Fruit fly (Drosophila melanogaster): ENCODE results near the gene CG1801.

The CG1801 gene

DNA sequence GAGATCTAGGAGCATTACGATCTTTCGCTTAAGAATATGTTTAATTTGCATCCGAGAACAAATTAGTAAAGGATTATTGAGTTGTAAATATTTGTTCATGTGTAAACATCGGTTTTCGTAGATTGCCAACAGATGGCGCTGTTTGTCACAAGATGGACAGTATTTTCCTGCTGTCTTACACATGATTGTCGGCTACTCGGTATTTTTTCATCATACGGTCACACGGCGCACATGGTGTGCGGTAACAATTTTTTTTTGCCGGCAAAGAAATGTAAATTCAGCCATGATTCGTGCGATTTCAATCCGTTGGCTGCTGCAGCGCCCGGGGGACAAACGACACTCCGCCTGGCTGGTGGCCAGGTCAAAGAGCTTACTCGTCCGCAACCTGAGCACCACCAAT, 45.6 kb upstream of the CG1801 start, which contains the start of the genes bbx and waw (continued):
- no peak for TF ChIP-seq CG6854 (GFP tag; optimal IDR thresholded peaks at IDR 0.05)

DNA sequence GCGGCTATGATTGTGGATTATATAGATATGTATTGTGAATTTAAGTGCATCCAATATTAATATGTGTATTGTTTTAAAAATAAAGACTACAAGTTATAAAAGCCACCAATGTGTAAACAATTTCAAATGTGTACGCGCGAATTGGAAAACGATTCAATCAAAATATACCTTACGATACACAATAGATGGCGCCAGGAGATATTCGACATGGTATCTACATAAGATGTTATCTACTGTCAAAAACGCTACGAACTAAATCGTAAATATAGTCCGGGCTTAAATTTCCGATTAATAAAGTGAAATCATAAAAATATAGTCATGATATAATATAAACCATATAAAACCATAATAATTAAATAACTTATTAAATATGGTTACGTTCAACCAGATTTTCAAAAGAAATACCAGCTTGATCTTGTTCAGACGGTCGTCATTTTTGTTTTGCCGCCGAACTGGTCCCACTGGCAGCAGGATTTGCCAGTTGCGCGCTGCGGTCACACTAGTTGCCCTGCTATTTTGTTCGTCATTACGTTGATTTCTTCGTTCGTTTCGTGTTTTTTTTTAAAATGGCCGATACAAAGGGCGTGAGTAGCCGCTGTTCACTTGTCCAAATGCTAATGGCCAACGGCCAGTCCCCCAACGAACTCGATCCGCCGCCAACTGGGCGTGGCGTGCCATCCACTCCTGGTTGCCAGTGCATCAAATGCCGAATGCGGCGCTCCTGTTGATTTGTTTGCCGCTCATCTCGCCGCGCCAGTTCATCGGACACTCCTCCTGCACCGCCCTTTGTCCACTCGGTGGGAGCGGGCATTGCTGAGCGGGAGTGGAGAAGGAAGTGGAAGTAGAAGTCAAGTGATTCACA, 40.7 kb upstream of the CG1801 start, which contains the start of gene Septin1:
TSS of gene Septin1 (plus strand) at position 477 of the 862 bp plus-strand sequence.
- 0 out of 2 replicates have a peak, but pooled peaks have one; percentile 16 for TF ChIP-seq CG15336 (GFP tag; IDR thresholded peaks at IDR 0.05)
- no peak for TF ChIP-seq OdsH (GFP tag; optimal IDR thresholded peaks at IDR 0.05)
- TF ChIP-seq svp (GFP tag): peak; percentile 77
- no peak for TF ChIP-seq Ets21C (GFP tag; optimal IDR thresholded peaks at IDR 0.05)
- peak; percentile 49 for TF ChIP-seq CG6854 (GFP tag; optimal IDR thresholded peaks at IDR 0.05)
- peak; percentile 4 for TF ChIP-seq CG6808 (GFP tag; optimal IDR thresholded peaks at IDR 0.05)
- TF ChIP-seq Lpt (GFP tag; optimal IDR thresholded peaks at IDR 0.05): no peak
- no peak for TF ChIP-seq Eip93F (GFP tag; optimal IDR thresholded peaks at IDR 0.05)
- no peak for TF ChIP-seq CG8319 (GFP tag; optimal IDR thresholded peaks at IDR 0.05)
- TF ChIP-seq eg (GFP tag; IDR thresholded peaks at IDR 0.05): no peak
- peak; percentile 87 for TF ChIP-seq Sox14 (GFP tag; optimal IDR thresholded peaks at IDR 0.05)
- TF ChIP-seq CG8119 (GFP tag; IDR thresholded peaks at IDR 0.05): no peak
- peak; percentile 64 for TF ChIP-seq Eip78C (GFP tag)
- TF ChIP-seq fkh (GFP tag; optimal IDR thresholded peaks at IDR 0.05): peak; percentile 72
- TF ChIP-seq CG9139 (GFP tag; optimal IDR thresholded peaks at IDR 0.05): no peak

DNA sequence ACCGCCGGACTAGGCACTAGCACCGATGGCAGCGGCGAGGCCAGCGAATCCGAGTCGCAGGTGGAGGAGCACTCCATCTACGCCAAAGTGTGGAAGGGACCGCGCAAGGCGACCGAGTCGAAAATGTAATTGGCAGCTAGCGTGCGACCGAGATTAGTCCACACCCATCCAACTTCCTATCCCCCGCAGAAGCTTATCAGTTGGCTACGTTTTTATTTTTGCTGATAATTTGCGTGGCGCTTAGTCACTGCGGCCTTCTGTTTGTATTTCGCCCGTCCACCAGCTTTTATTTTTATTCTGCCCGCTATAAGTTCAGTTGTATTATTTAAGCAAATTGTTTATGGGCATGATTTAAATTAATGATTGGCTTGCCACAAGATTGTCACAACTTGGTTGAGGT, 36.2 kb upstream of the CG1801 start:
- TF ChIP-seq vri (GFP tag; optimal IDR thresholded peaks at IDR 0.05): peak; percentile 31
- TF ChIP-seq dsx (GFP tag; optimal IDR thresholded peaks at IDR 0.05; ENCODE audit: poor library complexity, severe bottlenecking): no peak

DNA sequence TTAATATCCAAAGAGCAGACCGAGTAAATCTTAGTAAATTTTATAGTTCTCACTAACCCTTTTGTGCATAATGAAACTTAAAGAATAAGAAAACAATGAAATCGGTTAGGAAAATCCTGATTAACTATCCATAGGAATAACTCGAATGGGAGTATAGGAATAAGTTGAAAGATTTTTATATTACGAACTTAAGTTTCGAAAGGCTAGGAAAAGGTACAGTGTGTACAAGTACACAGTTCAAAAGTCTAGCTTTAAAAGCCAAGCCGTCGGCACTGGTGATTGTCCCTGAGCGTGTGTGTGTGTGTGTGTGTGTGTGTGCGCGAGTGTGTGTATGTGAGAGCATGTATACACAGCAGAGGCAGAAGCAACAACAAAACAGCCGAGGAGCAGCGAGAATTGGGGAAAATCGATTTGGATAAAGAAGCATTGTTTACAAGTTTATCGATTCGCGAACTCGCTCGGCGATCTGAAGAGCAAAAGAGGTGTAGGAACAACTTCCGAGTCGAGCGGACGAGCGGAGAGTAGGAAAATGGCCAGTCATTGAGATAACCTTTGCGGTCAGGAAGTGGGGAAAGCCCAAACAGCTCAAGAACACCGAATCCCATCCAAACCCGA, 34.0 kb upstream of the CG1801 start:
- TF ChIP-seq svp (GFP tag) (peak; percentile 43), Smox (GFP tag; optimal IDR thresholded peaks at IDR 0.05) (no peak), Eip78C (GFP tag) (peak; percentile 58), lz (GFP tag; optimal IDR thresholded peaks at IDR 0.05) (peak; percentile 19)

DNA sequence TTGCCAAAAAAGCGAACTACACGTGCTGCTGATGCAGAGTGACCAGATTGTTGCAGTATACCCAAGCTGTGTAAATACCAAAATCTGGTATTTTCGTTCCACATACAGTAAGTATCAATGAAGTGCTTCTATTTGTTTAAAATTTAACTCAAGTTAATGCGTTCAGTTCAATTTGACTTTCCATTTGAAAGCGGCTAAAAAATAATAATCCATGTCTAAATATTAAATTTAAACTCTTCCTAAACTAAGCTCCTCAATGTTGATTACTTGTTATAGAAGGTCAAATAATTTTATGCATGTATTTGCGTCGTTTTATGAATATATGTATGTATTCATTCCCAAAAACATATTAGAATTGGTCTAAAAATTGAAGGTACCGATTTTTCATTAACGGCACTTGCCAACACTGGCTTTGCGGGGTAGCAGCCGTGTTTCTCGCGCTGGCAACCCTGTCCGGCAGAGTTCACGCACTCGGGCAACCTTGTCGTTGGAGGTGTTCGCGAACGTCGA, 32.5 kb upstream of the CG1801 start, which contains the start of the genes peng and sol:
TSS of gene peng (minus strand) at position 44 of the 510 bp plus-strand sequence.
TSS of gene sol (plus strand) at position 481 of the 510 bp plus-strand sequence.
- TF ChIP-seq Blimp-1 (GFP tag; optimal IDR thresholded peaks at IDR 0.05): no peak
- TF ChIP-seq eg (GFP tag; IDR thresholded peaks at IDR 0.05): peak; percentile 64
- peak; percentile 75 for TF ChIP-seq Sox14 (GFP tag; optimal IDR thresholded peaks at IDR 0.05)
- TF ChIP-seq Sox15 (GFP tag; optimal IDR thresholded peaks at IDR 0.05): peak; percentile 61
- TF ChIP-seq CG4318 (GFP tag; optimal IDR thresholded peaks at IDR 0.05): no peak
- peak; percentile 81 for TF ChIP-seq Met (GFP tag; optimal IDR thresholded peaks at IDR 0.05)
- peak; percentile 70 for TF ChIP-seq CG8632 (GFP tag; optimal IDR thresholded peaks at IDR 0.05)
- TF ChIP-seq CG6792 (GFP tag; optimal IDR thresholded peaks at IDR 0.05): peak; percentile 70
- TF ChIP-seq CG32006 (GFP tag; optimal IDR thresholded peaks at IDR 0.05): peak; percentile 78
- TF ChIP-seq dsx (GFP tag; optimal IDR thresholded peaks at IDR 0.05; ENCODE audit: poor library complexity, severe bottlenecking): peak; percentile 67
- peak; percentile 72 for TF ChIP-seq CG3919 (GFP tag; optimal IDR thresholded peaks at IDR 0.05)
- peak; percentile 71 for TF ChIP-seq Ets21C (GFP tag; optimal IDR thresholded peaks at IDR 0.05)
- peak; percentile 83 for TF ChIP-seq CG31627 (GFP tag; optimal IDR thresholded peaks at IDR 0.05)
- TF ChIP-seq Eip93F (GFP tag; optimal IDR thresholded peaks at IDR 0.05): no peak
- no peak for TF ChIP-seq salr (GFP tag; optimal IDR thresholded peaks at IDR 0.05)
- peak; percentile 60; the same call in 2 of the 3 replicates for TF ChIP-seq CG8119 (GFP tag; IDR thresholded peaks at IDR 0.05)
- TF ChIP-seq Ets96B (tag; optimal IDR thresholded peaks at IDR 0.05): peak; percentile 60
- peak; percentile 28 for TF ChIP-seq CG1621 (tag; optimal IDR thresholded peaks at IDR 0.05)
- peak; percentile 66 for TF ChIP-seq CG11762 (GFP tag; optimal IDR thresholded peaks at IDR 0.05; ENCODE audit: insufficient read depth)
- no peak for TF ChIP-seq CG6163 (GFP tag; IDR thresholded peaks at IDR 0.05)
- TF ChIP-seq Gug (GFP tag; IDR thresholded peaks at IDR 0.05): peak; percentile 53; the same call in 1 of the 2 replicates
- peak; percentile 66 for TF ChIP-seq CG3032 (tag; optimal IDR thresholded peaks at IDR 0.05)
- TF ChIP-seq CG11902 (GFP tag; optimal IDR thresholded peaks at IDR 0.05): peak; percentile 49
- no peak for TF ChIP-seq fd85E (GFP tag; optimal IDR thresholded peaks at IDR 0.05)
- peak; percentile 71 for TF ChIP-seq acj6 (GFP tag; optimal IDR thresholded peaks at IDR 0.05)
- TF ChIP-seq lz (GFP tag; optimal IDR thresholded peaks at IDR 0.05): peak; percentile 84
- TF ChIP-seq dac (GFP tag; optimal IDR thresholded peaks at IDR 0.05): peak; percentile 50
- TF ChIP-seq CG6854 (GFP tag; optimal IDR thresholded peaks at IDR 0.05): no peak
- peak; percentile 70 for TF ChIP-seq achi (GFP tag; optimal IDR thresholded peaks at IDR 0.05)
